Worm (Caenorhabditis elegans): ENCODE data around the gene F46F5.11.
"Not testable (repeated sequence)": the region's sequence is repeated elsewhere in the genome, so short reads cannot be mapped to it uniquely, and the experiment has no call there.

Gene F46F5.11

DNA sequence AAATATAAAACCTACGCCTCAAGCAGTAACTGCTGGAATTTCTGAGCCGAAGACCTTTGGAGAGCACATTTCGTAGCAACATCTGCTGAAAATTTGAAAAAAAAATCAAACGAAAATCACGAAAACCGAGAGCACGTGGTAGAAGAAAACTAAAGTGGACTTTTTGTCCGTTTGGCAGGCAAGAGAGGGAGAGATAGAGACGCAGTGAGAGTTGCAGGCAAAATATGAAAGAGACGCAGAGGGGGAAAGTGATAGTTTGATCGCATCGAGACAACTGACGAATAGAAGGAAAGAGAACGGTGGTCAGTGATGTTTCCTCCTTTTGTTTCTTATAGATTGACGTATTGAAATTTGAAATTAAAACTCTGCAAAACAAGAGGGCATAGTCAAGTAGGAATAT is 40.0 kb downstream of the F46F5.11 start, which contains the start of the genes acdh-9 and F28A10.13:
Gene acdh-9, minus strand, starts transcription at position 85 of the 400 bp plus-strand sequence.
Gene F28A10.13, plus strand, starts transcription at position 294 of the 400 bp plus-strand sequence.
- TF ChIP-seq nhr-21 (tag; optimal IDR thresholded peaks at IDR 0.05) (no peak), R02D3.7 (tag; optimal IDR thresholded peaks at IDR 0.05) (no peak), nhr-11 (tag; optimal IDR thresholded peaks at IDR 0.05) (no peak), nhr-25 (tag; optimal IDR thresholded peaks at IDR 0.05) (no peak), lsy-2 (tag; optimal IDR thresholded peaks at IDR 0.05) (peak in 1 of 2 experiments; percentile 61), blmp-1 (tag; optimal IDR thresholded peaks at IDR 0.05; ENCODE audit: insufficient read depth) (peak; percentile 20), ztf-11 (tag; optimal IDR thresholded peaks at IDR 0.05) (no peak), F13H6.1 (tag; optimal IDR thresholded peaks at IDR 0.05) (peak; percentile 83), lin-13 (GFP tag; optimal IDR thresholded peaks at IDR 0.05) (peak; percentile 34), mdl-1 (tag; optimal IDR thresholded peaks at IDR 0.05) (peak; percentile 70 to 83), snpc-4 (tag; optimal IDR thresholded peaks at IDR 0.05) (no peak), sma-9 (GFP tag; optimal IDR thresholded peaks at IDR 0.05) (peak; percentile 69), sma-9 (tag; optimal IDR thresholded peaks at IDR 0.05) (no peak), fos-1 (tag; optimal IDR thresholded peaks at IDR 0.05) (peak; percentile 71), nhr-6 (tag; optimal IDR thresholded peaks at IDR 0.05) (peak; percentile 11), nhr-23 (tag; optimal IDR thresholded peaks at IDR 0.05) (no peak), ztf-4 (tag; optimal IDR thresholded peaks at IDR 0.05) (no peak), C34F6.9 (tag; optimal IDR thresholded peaks at IDR 0.05) (peak; percentile 58), crh-2 (tag; optimal IDR thresholded peaks at IDR 0.05) (peak; percentile 64), ama-1 (optimal IDR thresholded peaks at IDR 0.05) (peak; percentile 72), gmeb-1 (tag; optimal IDR thresholded peaks at IDR 0.05) (peak; percentile 44), nhr-129 (tag; optimal IDR thresholded peaks at IDR 0.05) (peak; percentile 82)

DNA sequence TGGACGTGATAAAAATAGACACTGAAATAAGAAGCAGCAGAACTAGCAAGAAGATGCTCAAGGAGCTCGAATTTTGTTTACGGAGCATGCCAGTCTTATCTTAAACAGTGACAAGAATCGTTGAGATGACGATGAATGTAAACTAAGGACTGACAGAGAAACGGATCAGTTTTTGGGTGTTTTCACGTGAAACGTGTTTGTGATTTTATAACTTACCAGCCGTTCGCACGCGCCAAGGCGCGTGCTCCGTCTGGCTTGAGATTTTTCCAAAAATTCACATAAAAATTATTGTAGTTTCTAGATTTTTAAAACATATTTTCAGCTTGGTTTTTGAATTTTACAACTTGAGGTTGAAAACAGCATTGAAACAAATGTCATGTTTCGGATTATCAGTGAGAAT is 42.0 kb downstream of the F46F5.11 start, which contains the start of gene F28A10.5:
Gene F28A10.5, minus strand, starts transcription at position 101 of the 400 bp plus-strand sequence.
- not testable (repeated sequence) for TF ChIP-seq ceh-16, ceh-82, mbf-1 (tag; optimal IDR thresholded peaks at IDR 0.05)

DNA sequence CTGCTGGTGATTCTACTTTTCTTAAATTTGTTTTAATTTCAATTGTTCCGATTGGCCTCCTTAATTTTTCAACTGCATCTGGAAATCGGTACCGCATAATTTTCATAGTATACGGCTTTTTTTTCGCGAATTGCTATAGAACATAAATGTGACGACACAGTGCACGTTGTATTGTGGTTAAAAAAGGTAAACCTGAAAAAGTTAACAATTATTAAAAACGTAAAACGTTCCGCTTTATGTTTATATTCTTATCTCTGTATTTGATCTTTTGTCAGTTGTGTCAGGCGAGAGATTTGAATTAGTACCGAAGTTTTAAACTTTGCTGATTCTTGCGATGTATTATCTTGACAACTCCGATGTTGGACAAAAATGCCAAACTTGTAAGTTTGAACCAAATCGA is 53.0 kb downstream of the F46F5.11 start, which contains the start of gene Y46B2A.4:
Gene Y46B2A.4, plus strand, starts transcription at position 301 of the 400 bp plus-strand sequence.
- TF ChIP-seq sem-4 (tag; optimal IDR thresholded peaks at IDR 0.05), result no peak
- TF ChIP-seq R02D3.7 (tag; optimal IDR thresholded peaks at IDR 0.05), result no peak
- TF ChIP-seq nhr-11 (tag; optimal IDR thresholded peaks at IDR 0.05), result no peak
- TF ChIP-seq ama-1 (optimal IDR thresholded peaks at IDR 0.05), result no peak
- TF ChIP-seq nhr-23 (tag; optimal IDR thresholded peaks at IDR 0.05), result no peak
